Fruit fly (Drosophila melanogaster) whole organism, pupa: ENCODE measurements around the gene Tsr1.

Experiments used
- CG10348 ChIP-seq: fragments of 200-800 bp; sonication (Bioruptor generic); IDR thresholded peaks from 2 replicates; pipeline ENCODE4 v1.3.6; 2022; ENCODE audit warnings: missing biosample characterization, missing genetic modification characterization
- CG12605 ChIP-seq: fragments of 200-800 bp; sonication (Bioruptor generic); IDR thresholded peaks from 2 replicates; pipeline ENCODE4 v1.3.6; 2022; ENCODE audit warnings: missing biosample characterization, missing genetic modification characterization
- CG13204 ChIP-seq: fragments of 200-800 bp; sonication (Bioruptor generic); optimal IDR thresholded peaks from 2 replicates; lab custom pipeline; 2018; ENCODE audit warnings: missing biosample characterization, mild to moderate bottlenecking, missing genetic modification characterization, moderate library complexity
- CG14655 ChIP-seq: fragments of 200-800 bp; sonication (Bioruptor generic); optimal IDR thresholded peaks from 3 replicates; lab custom pipeline; 2017; ENCODE audit warnings: mild to moderate bottlenecking, missing biosample characterization, missing genetic modification reagents, missing genetic modification characterization
- CG15710 ChIP-seq: fragments of 200-800 bp; sonication (Bioruptor generic); optimal IDR thresholded peaks from 2 replicates; lab custom pipeline; 2018; ENCODE audit warnings: missing biosample characterization, mild to moderate bottlenecking, missing genetic modification characterization, moderate library complexity
- CG17806 ChIP-seq: fragments of 200-800 bp; sonication (Bioruptor generic); optimal IDR thresholded peaks from 2 replicates; lab custom pipeline; 2018; ENCODE audit warnings: missing biosample characterization, mild to moderate bottlenecking, missing genetic modification characterization, moderate library complexity
- CG32121 ChIP-seq: fragments of 200-800 bp; sonication (Bioruptor generic); IDR thresholded peaks from 2 replicates; pipeline ENCODE4 v1.3.6; 2022; ENCODE audit warnings: missing biosample characterization, missing genetic modification characterization
- CG34367 ChIP-seq: fragments of 200-800 bp; sonication (Bioruptor generic); optimal IDR thresholded peaks from 2 replicates; lab custom pipeline; 2018; ENCODE audit warnings: missing biosample characterization, mild to moderate bottlenecking, missing genetic modification characterization
- CG4496 ChIP-seq: fragments of 200-800 bp; sonication (Bioruptor generic); IDR thresholded peaks from 3 replicates; pipeline ENCODE4 v1.3.6; 2022; ENCODE audit warnings: missing biosample characterization, missing genetic modification characterization
- CG8159 ChIP-seq: fragments of 200-800 bp; sonication (Bioruptor generic); optimal IDR thresholded peaks from 3 replicates; lab custom pipeline; 2018; ENCODE audit warnings: missing biosample characterization, mild to moderate bottlenecking, missing genetic modification characterization, moderate library complexity
- CG8301 ChIP-seq: fragments of 200-800 bp; sonication (Bioruptor generic); optimal IDR thresholded peaks from 2 replicates; lab custom pipeline; 2018; ENCODE audit warnings: missing biosample characterization, mild to moderate bottlenecking, missing genetic modification characterization
- CG9948 ChIP-seq: fragments of 200-800 bp; sonication (Bioruptor generic); optimal IDR thresholded peaks from 2 replicates; lab custom pipeline; 2018; ENCODE audit warnings: missing biosample characterization, mild to moderate bottlenecking, missing genetic modification characterization, moderate library complexity
- D1 ChIP-seq: fragments of 200-800 bp; sonication (Bioruptor generic); optimal IDR thresholded peaks from 2 replicates; lab custom pipeline; 2018; ENCODE audit warnings: missing biosample characterization, mild to moderate bottlenecking, missing genetic modification characterization, moderate library complexity
- EcR ChIP-seq: fragments of 200-800 bp; sonication (Bioruptor generic); optimal IDR thresholded peaks from 3 replicates; lab custom pipeline; 2019; ENCODE audit warnings: missing biosample characterization, missing genetic modification characterization, mild to moderate bottlenecking, moderate library complexity, missing genetic modification reagents
- Ets98B ChIP-seq: fragments of 200-800 bp; sonication (Bioruptor generic); IDR thresholded peaks from 2 replicates; pipeline ENCODE4 v1.3.6; 2022; ENCODE audit warnings: missing biosample characterization, missing genetic modification characterization
- Pif1A ChIP-seq: fragments of 200-800 bp; sonication (Bioruptor generic); optimal IDR thresholded peaks from 3 replicates; lab custom pipeline; 2016; ENCODE audit warnings: missing biosample characterization, missing genetic modification characterization
- Pif1B ChIP-seq: fragments of 200-800 bp; sonication (Bioruptor generic); optimal IDR thresholded peaks from 3 replicates; lab custom pipeline; 2016; ENCODE audit warnings: missing biosample characterization, missing genetic modification characterization
- Snoo ChIP-seq: fragments of 200-800 bp; sonication (Bioruptor generic); optimal IDR thresholded peaks from 3 replicates; lab custom pipeline; 2017; ENCODE audit warnings: missing biosample characterization, mild to moderate bottlenecking, missing genetic modification characterization, inconsistent platforms
- fd96Ca ChIP-seq: fragments of 200-800 bp; sonication (Bioruptor generic); IDR thresholded peaks from 3 replicates; pipeline ENCODE4 v1.3.6; 2022; ENCODE audit warnings: missing biosample characterization, missing genetic modification characterization
- gl ChIP-seq: fragments of 200-800 bp; sonication (Bioruptor generic); optimal IDR thresholded peaks from 2 replicates; lab custom pipeline; 2018; ENCODE audit warnings: missing biosample characterization, mild to moderate bottlenecking, missing genetic modification characterization
- rn ChIP-seq: fragments of 200-800 bp; sonication (Bioruptor generic); IDR thresholded peaks from 2 replicates; pipeline ENCODE4 v1.3.6; 2022; ENCODE audit warnings: missing biosample characterization, missing genetic modification characterization

Gene Tsr1

DNA sequence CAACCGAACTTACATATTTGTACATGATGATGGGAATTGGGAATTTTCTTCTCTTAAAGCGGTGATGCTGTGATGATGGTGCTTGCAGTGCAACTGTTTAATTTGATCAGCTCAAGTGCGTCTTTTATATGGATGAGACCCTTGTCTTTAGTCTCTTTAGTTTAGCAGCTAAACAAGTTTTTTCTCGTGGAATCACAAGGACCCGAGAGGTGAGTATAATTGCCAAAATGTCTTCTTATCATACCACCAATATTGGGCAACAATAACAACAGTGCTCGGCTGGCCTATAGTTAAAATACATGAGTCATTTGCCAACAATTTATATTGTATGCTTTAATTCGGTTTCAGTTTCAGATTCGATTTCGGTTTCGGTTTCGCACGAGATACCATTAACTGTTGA lies 37.3 kb upstream of the Tsr1 start, which contains the start of gene Edg78E:
TSS of gene Edg78E (minus strand) at position 101 of the 400 bp plus-strand sequence.
- TF ChIP-seq CG8159 (no peak), CG9948 (no peak), Pif1A (no peak), EcR (no peak), CG15710 (no peak), CG8301 (tag; lab: Kevin White, UChicago) (no peak), fd96Ca (GFP tag; lab: Robert Waterston, UW) (no peak), CG12605 (no peak), gl (tag; lab: Kevin White, UChicago) (no peak), CG34367 (tag; lab: Kevin White, UChicago) (no peak), CG13204 (GFP tag; lab: Kevin White, UChicago) (no peak), rn (GFP tag; lab: Robert Waterston, UW) (no peak), CG4496 (GFP tag; lab: Robert Waterston, UW) (no peak), Pif1B (GFP tag; lab: Kevin White, UChicago) (no peak), CG14655 (GFP tag; lab: Kevin White, UChicago) (no peak)

DNA sequence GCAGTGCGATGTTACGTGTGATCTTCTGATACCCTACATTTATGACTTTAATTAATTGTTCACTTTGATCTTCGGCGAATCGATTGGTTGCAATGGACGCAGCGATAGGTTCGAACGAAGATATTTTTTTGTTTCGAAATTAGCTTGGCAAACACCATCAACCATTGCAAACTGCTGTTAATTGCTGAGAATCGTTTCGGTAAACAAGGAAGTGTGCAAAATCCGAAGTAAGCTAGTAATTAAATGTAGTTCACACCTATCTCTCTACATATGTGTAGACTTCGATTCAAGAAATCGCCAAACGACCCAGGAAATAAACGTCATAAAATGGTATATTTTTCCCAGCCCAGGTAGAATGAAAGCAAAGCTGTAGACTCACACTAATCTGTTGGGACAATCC lies 36.6 kb upstream of the Tsr1 start, which contains the start of gene CG43702:
TSS of gene CG43702 (plus strand) at position 301 of the 400 bp plus-strand sequence.
- TF ChIP-seq CG15710 (no peak), CG13204 (GFP tag; lab: Kevin White, UChicago) (no peak), CG14655 (GFP tag; lab: Kevin White, UChicago) (no peak), CG9948 (no peak), Snoo (tag; lab: Kevin White, UChicago) (no peak), rn (GFP tag; lab: Robert Waterston, UW) (no peak), Pif1A (no peak), CG4496 (GFP tag; lab: Robert Waterston, UW) (no peak), CG12605 (no peak), D1 (tag; lab: Kevin White, UChicago) (no peak), gl (tag; lab: Kevin White, UChicago) (no peak), Pif1B (GFP tag; lab: Kevin White, UChicago) (no peak)

DNA sequence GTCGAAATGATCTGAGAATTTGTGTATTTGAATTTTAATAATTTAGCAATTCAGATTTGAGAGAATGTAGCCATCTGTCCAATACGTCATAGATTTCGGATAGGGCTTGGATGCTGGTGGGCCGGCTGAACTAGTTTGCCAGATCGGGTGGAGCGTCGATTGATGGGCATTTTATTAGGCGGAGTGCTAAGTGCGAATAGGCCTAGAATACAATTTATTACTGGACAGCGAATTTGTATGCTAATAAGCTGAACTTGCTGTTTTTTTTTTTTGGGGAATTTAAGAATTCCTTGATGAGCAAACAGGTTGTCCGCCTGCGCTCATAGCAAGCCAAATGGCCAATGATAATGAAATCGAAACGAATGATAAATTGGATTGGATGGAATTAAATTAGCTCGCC lies 35.8 kb upstream of the Tsr1 start:
- no peak for TF ChIP-seq CG10348 (GFP tag; lab: Robert Waterston, UW)
- no peak for TF ChIP-seq CG8301 (tag; lab: Kevin White, UChicago)

DNA sequence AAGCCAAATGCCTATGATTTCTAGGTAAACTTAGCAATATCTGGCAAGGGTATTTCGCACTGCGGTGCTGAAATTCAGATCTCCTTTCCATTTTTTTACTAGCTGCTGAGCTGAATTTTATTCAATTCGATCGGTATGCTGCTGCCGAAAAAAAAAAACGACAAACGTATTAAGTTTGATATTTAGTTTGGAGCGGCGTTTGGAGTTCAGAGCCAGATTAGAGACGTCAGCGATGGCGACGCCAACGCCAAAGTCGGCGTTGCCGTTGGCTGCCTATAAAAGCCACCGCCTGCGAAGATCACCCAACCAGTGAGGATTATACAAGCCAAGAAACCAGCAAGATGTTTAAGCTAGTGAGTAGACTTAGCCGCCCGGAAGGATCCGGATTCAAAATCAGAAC lies 34.7 kb upstream of the Tsr1 start, which contains the start of gene Cpr78Cc:
TSS of gene Cpr78Cc (plus strand) at position 301 of the 400 bp plus-strand sequence.
- TF ChIP-seq CG12605 (no peak), D1 (tag; lab: Kevin White, UChicago) (no peak), gl (tag; lab: Kevin White, UChicago) (no peak), Snoo (tag; lab: Kevin White, UChicago) (no peak), CG4496 (GFP tag; lab: Robert Waterston, UW) (no peak), fd96Ca (GFP tag; lab: Robert Waterston, UW) (no peak), CG13204 (GFP tag; lab: Kevin White, UChicago) (no peak), CG15710 (no peak), CG8301 (tag; lab: Kevin White, UChicago) (no peak), EcR (no peak), Ets98B (GFP tag; lab: Robert Waterston, UW) (no peak), CG9948 (no peak), rn (GFP tag; lab: Robert Waterston, UW) (no peak), CG32121 (GFP tag; lab: Robert Waterston, UW) (no peak), CG34367 (tag; lab: Kevin White, UChicago) (no peak)

DNA sequence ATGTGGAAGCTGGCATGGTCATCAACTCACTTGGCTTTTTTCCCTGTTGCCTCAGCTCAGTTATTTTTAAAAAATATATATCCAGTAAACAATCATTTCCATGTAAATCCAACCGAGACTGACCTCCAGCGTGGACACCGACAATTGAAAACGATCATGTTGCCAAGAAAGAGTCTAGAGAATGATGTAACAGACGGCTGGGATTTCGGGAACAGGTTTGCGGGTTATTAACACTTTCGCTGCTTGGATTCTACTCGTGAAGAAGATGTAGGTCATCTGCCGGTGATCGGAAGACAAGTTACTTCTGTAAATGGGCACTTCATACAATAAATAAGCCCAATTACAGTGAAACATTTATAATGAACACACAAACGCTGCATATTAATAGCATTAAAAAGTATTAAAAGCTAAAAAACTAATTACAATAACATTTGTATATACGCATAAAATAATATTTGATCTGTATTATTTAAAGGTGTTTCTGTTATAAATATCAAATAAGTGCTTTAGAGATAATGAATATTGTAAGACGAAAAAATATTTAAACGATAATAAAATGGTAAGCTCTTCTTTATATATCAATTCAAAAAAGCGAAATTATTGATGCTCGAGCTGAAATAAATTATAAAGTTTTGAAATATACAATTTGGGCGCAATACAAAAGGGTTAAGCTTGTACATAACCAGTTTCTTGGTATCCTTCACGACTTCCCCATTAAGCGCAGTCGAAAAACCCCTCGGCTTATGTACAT lies 33.1 kb upstream of the Tsr1 start:
- TF ChIP-seq CG34367 (tag; lab: Kevin White, UChicago) (no peak), gl (tag; lab: Kevin White, UChicago) (no peak), EcR (peak; percentile 91), CG15710 (peak; percentile 51), CG9948 (peak; percentile 8), CG8159 (peak; percentile 67), CG13204 (GFP tag; lab: Kevin White, UChicago) (no peak), D1 (tag; lab: Kevin White, UChicago) (no peak), CG14655 (GFP tag; lab: Kevin White, UChicago) (no peak), CG10348 (GFP tag; lab: Robert Waterston, UW) (no peak), CG12605 (no peak), fd96Ca (GFP tag; lab: Robert Waterston, UW) (no peak)

DNA sequence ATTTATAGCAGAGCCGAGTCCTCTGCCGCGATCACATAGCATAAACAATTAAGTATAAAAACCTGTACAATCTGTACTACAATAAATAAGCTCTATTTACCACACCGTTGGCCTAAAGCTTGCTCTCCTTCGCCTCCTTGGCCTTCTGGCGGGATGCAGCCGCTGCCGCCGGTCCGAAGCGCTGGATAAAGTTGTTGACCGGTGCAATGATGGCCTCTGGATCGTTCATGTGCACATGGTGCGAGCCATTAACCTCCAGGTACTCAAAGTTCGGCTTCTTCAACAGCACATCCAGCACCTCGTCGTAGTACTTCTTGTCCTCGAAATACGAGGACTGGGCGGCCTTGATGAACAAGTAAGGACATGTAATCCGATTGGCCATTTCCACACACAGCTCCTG lies 32.5 kb upstream of the Tsr1 start:
- TF ChIP-seq CG34367 (tag; lab: Kevin White, UChicago) (no peak), gl (tag; lab: Kevin White, UChicago) (no peak), CG17806 (tag; lab: Kevin White, UChicago) (no peak), CG10348 (GFP tag; lab: Robert Waterston, UW) (no peak), rn (GFP tag; lab: Robert Waterston, UW) (no peak), D1 (tag; lab: Kevin White, UChicago) (no peak), CG32121 (GFP tag; lab: Robert Waterston, UW) (no peak), CG13204 (GFP tag; lab: Kevin White, UChicago) (peak; percentile 9), CG14655 (GFP tag; lab: Kevin White, UChicago) (no peak), CG15710 (no peak), Snoo (tag; lab: Kevin White, UChicago) (no peak), CG8301 (tag; lab: Kevin White, UChicago) (no peak), Pif1B (GFP tag; lab: Kevin White, UChicago) (no peak), EcR (peak; percentile 96)
